Fruit fly (Drosophila melanogaster) S2 (cell line): ENCODE results near the gene Lcp65Ag3.

Experiments used
- CG8478 ChIP-seq: fragments of >200 bp; optimal IDR thresholded peaks from 2 replicates; lab custom pipeline; 2018
- CTCF ChIP-seq, 2 experiments: fragments of >200 bp; optimal IDR thresholded peaks; 2 replicates each; lab custom pipeline; 2018

Gene Lcp65Ag3

dm6 chr3L:6085157-6085556, 45.6 kb downstream of the Lcp65Ag3 start:
- TF ChIP-seq CG8478 = no peak
- TF ChIP-seq CTCF (optimal IDR thresholded peaks at IDR 0.05; lab: Kevin White, UChicago) = no peak

- no peak for TF ChIP-seq CTCF (optimal IDR thresholded peaks at IDR 0.05; lab: Kevin White, UChicago)
- no peak for TF ChIP-seq CG8478
Measured at dm6 chr3L:6084446-6084845, 46.3 kb downstream of the Lcp65Ag3 start.

dm6 chr3L:6082561-6082960, 48.2 kb downstream of the Lcp65Ag3 start, which contains the start of gene CG13293:
CG13293 (plus strand) TSS chr3L:6082883.
- TF ChIP-seq CTCF (optimal IDR thresholded peaks at IDR 0.05; lab: Kevin White, UChicago) = peak; percentile 92 to 97
- no peak for TF ChIP-seq CG8478
